Worm (Caenorhabditis elegans): Measurements from ENCODE around the gene C31G12.3.
"Not testable (repeated sequence)": the region's sequence is repeated elsewhere in the genome, so short reads cannot be mapped to it uniquely, and the experiment has no call there.

- not testable (repeated sequence) for TF ChIP-seq nhr-11 (tag; optimal IDR thresholded peaks at IDR 0.05); nhr-90 (tag; optimal IDR thresholded peaks at IDR 0.05; ENCODE audit: poor library complexity); lin-13 (GFP tag; optimal IDR thresholded peaks at IDR 0.05); unc-130 (tag; optimal IDR thresholded peaks at IDR 0.05); nhr-237 (tag; optimal IDR thresholded peaks at IDR 0.05); lsy-2 (tag; optimal IDR thresholded peaks at IDR 0.05); ama-1 (optimal IDR thresholded peaks at IDR 0.05); efl-3 (GFP tag; optimal IDR thresholded peaks at IDR 0.05); ztf-11 (tag; optimal IDR thresholded peaks at IDR 0.05); hlh-4 (tag; optimal IDR thresholded peaks at IDR 0.05); skn-1 (tag; optimal IDR thresholded peaks at IDR 0.05); mep-1 (tag; optimal IDR thresholded peaks at IDR 0.05); ceh-82 (tag; optimal IDR thresholded peaks at IDR 0.05)
Observed at ce11 chrV:18216784-18217183, 31.8 kb downstream of the C31G12.3 start, which contains the start of gene F16H6.9.
